Fruit fly (Drosophila melanogaster) Kc167 (cell line): Measurements from ENCODE around the gene CG16824.

Experiments used
- Myc ChIP-seq: fragments of >200 bp; optimal IDR thresholded peaks from 2 replicates; lab custom pipeline; 2017; ENCODE audit warnings: missing external identifiers
- Sin3A ChIP-seq: fragments of >200 bp; optimal IDR thresholded peaks from 2 replicates; lab custom pipeline; 2018; ENCODE audit warnings: missing external identifiers
- h ChIP-seq: fragments of >200 bp; optimal IDR thresholded peaks from 3 replicates; lab custom pipeline; 2018; ENCODE audit warnings: missing external identifiers
- psq ChIP-seq: fragments of >200 bp; optimal IDR thresholded peaks from 2 replicates; lab custom pipeline; 2017; ENCODE audit warnings: missing external identifiers

- no peak for TF ChIP-seq h (lab: Kevin White, UChicago)
- no peak for TF ChIP-seq Sin3A
- TF ChIP-seq psq, result no peak
- TF ChIP-seq Myc (lab: Kevin White, UChicago), result no peak
Measured at dm6 chr2L:13291066-13291434, 1.8 kb upstream of the CG16824 start.
